Fruit fly (Drosophila melanogaster) whole organism, adult: ENCODE measurements around the gene CG10038.

ENCODE experiments used
- CG11617 ChIP-seq: fragments of 200-800 bp; sonication (Bioruptor generic); optimal IDR thresholded peaks from 2 replicates; lab custom pipeline; 2017; ENCODE audit warnings: mild to moderate bottlenecking, missing biosample characterization, missing genetic modification reagents, missing genetic modification characterization
- CG12768 ChIP-seq: fragments of 200-800 bp; sonication (Bioruptor generic); optimal IDR thresholded peaks from 2 replicates; lab custom pipeline; 2017; ENCODE audit warnings: missing biosample characterization, missing genetic modification characterization, mild to moderate bottlenecking, moderate library complexity, missing genetic modification reagents
- CG14711 ChIP-seq: fragments of 200-800 bp; sonication (Bioruptor generic); optimal IDR thresholded peaks from 2 replicates; lab custom pipeline; 2018; ENCODE audit warnings: missing biosample characterization, mild to moderate bottlenecking, missing genetic modification characterization, moderate library complexity
- CG1620 ChIP-seq: fragments of 200-800 bp; sonication (Bioruptor generic); optimal IDR thresholded peaks from 2 replicates; lab custom pipeline; 2016; ENCODE audit warnings: missing biosample characterization, missing genetic modification characterization
- CG33017 ChIP-seq: fragments of 200-800 bp; sonication (Bioruptor generic); optimal IDR thresholded peaks from 2 replicates; lab custom pipeline; 2018; ENCODE audit warnings: missing biosample characterization, mild to moderate bottlenecking, missing genetic modification characterization, moderate library complexity
- CG5204 ChIP-seq: fragments of 200-800 bp; sonication (Bioruptor generic); optimal IDR thresholded peaks from 2 replicates; lab custom pipeline; 2016; ENCODE audit warnings: missing biosample characterization, missing genetic modification characterization
- CG7045 ChIP-seq: fragments of 200-800 bp; sonication (Bioruptor generic); optimal IDR thresholded peaks from 2 replicates; lab custom pipeline; 2017; ENCODE audit warnings: missing biosample characterization, mild to moderate bottlenecking, missing genetic modification characterization
- CG7101 ChIP-seq: fragments of 200-800 bp; sonication (Bioruptor generic); optimal IDR thresholded peaks from 2 replicates; lab custom pipeline; 2018; ENCODE audit warnings: missing biosample characterization, mild to moderate bottlenecking, missing genetic modification characterization, moderate library complexity
- Clk ChIP-seq: fragments of 200-800 bp; sonication (Bioruptor generic); optimal IDR thresholded peaks from 2 replicates; lab custom pipeline; 2017; ENCODE audit warnings: missing biosample characterization, missing genetic modification characterization
- Crg-1 ChIP-seq: fragments of 200-800 bp; sonication (Bioruptor generic); optimal IDR thresholded peaks from 2 replicates; lab custom pipeline; 2016; ENCODE audit warnings: missing biosample characterization, missing genetic modification characterization
- Hr96 ChIP-seq: fragments of 200-800 bp; sonication (Bioruptor generic); optimal IDR thresholded peaks from 2 replicates; lab custom pipeline; 2016; ENCODE audit warnings: missing biosample characterization, missing genetic modification characterization
- Mnt ChIP-seq: fragments of 200-800 bp; sonication (Bioruptor generic); optimal IDR thresholded peaks from 2 replicates; lab custom pipeline; 2016; ENCODE audit warnings: missing biosample characterization, mild to moderate bottlenecking, missing genetic modification characterization
- bab1 ChIP-seq: fragments of 200-800 bp; sonication (Bioruptor generic); optimal IDR thresholded peaks from 3 replicates; lab custom pipeline; 2019; ENCODE audit warnings: missing biosample characterization, mild to moderate bottlenecking, missing genetic modification characterization, moderate library complexity
- cic ChIP-seq: fragments of 200-800 bp; sonication (Bioruptor generic); optimal IDR thresholded peaks from 2 replicates; lab custom pipeline; 2017; ENCODE audit warnings: missing biosample characterization, mild to moderate bottlenecking, missing genetic modification characterization, moderate library complexity
- cnc ChIP-seq, 2 experiments: fragments of >200 bp; optimal IDR thresholded peaks; 2 replicates each; lab custom pipeline; 2017
- kay ChIP-seq: fragments of 200-800 bp; sonication (Bioruptor generic); peaks from one replicate; lab custom pipeline; 2016; ENCODE audit warnings: missing biosample characterization, missing genetic modification characterization, borderline replicate concordance
- ovo ChIP-seq: fragments of 200-800 bp; sonication (Bioruptor generic); optimal IDR thresholded peaks from 2 replicates; lab custom pipeline; 2016; ENCODE audit warnings: missing biosample characterization, missing genetic modification characterization
- pad ChIP-seq: fragments of 200-800 bp; sonication (Bioruptor generic); optimal IDR thresholded peaks from 3 replicates; lab custom pipeline; 2017; ENCODE audit warnings: missing biosample characterization, missing genetic modification characterization, mild to moderate bottlenecking, moderate library complexity, missing genetic modification reagents
- tj ChIP-seq: fragments of 200-800 bp; sonication (Bioruptor generic); optimal IDR thresholded peaks from 3 replicates; lab custom pipeline; 2017; ENCODE audit warnings: missing biosample characterization, mild to moderate bottlenecking, missing genetic modification characterization, moderate library complexity
- toe ChIP-seq: fragments of 200-800 bp; sonication (Bioruptor generic); optimal IDR thresholded peaks from 2 replicates; lab custom pipeline; 2016; ENCODE audit warnings: missing biosample characterization, missing genetic modification characterization

Gene CG10038

DNA sequence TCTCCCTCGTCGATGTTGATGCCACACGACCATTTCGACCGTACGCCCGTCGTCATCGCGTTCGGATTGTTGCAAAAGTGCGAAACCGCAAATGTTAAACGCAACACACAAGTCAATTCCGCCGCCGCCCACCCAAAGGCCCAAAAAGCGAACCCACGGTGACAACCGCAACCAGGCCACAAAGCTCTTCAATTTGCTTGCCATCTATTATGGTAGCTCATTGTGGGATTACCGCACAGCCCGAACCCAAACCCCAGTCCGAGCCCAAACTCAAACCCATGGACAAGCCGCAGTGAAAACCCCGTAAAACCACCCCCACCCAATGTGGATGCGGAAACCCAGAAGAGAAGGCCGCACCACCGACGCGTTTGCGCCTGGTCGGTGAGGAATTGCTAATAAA lies 20.6 kb downstream of the CG10038 start:
- no peak for TF ChIP-seq Clk
- no peak for TF ChIP-seq Hr96 (GFP tag; lab: Kevin White, UChicago)
- TF ChIP-seq cnc (optimal IDR thresholded peaks at IDR 0.05; lab: Kevin White, UChicago): no peak
- no peak for TF ChIP-seq CG5204 (GFP tag; lab: Kevin White, UChicago)
- no peak for TF ChIP-seq cic (GFP tag; lab: Kevin White, UChicago)
- TF ChIP-seq CG33017 (tag; lab: Kevin White, UChicago): no peak
- TF ChIP-seq bab1: no peak
- TF ChIP-seq CG12768 (GFP tag; lab: Kevin White, UChicago): no peak
- no peak for TF ChIP-seq CG7101 (tag; lab: Kevin White, UChicago)
- no peak for TF ChIP-seq pad (GFP tag; lab: Kevin White, UChicago)
- TF ChIP-seq ovo (GFP tag; lab: Kevin White, UChicago): no peak

DNA sequence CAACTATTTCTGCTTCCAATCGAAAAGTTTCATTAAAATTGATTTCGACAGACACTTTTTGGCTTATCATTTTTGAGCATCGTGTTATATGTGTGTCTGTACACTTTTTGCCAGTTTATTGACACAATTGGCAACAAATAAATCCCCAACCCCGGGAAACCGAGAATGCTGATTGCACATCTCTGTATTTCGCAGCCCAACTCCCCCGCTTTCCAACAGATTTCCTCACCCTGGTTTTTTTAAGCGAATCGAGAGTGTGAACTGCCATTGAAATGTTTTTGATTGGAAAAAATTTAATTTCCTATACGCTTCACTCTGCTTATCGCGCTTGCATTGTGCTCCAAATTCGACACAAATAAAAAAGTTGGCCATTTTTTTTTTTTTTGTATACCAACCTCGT lies 23.6 kb downstream of the CG10038 start:
- no peak for TF ChIP-seq Clk
- no peak for TF ChIP-seq Hr96 (GFP tag; lab: Kevin White, UChicago)
- TF ChIP-seq ovo (GFP tag; lab: Kevin White, UChicago): no peak
- TF ChIP-seq pad (GFP tag; lab: Kevin White, UChicago): no peak
- no peak for TF ChIP-seq CG14711 (tag; lab: Kevin White, UChicago)
- no peak for TF ChIP-seq CG11617 (GFP tag; lab: Kevin White, UChicago)
- TF ChIP-seq toe (GFP tag; lab: Kevin White, UChicago): no peak
- TF ChIP-seq tj (GFP tag; lab: Kevin White, UChicago): no peak

DNA sequence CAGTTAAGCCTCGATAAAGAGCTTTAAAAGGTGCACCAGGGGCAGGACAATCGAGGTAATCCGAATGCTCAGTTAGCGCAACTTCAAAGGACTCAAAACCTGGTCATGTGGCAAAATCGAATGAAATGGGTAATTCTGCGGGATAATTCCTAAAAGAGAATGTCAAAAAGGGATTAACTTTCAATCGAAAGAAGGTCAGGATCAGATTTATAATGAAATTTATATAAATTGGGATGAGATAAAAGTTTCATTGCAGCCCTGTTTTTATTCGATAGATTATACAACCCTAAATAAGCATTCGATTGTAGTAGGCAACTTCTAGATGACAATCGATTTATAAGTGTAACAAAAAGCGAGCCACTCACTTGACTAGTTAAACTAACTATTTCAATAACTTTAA lies 27.2 kb downstream of the CG10038 start, which contains the start of gene CG10013:
Gene CG10013 (plus strand): TSS at position 301 of the 400 bp plus-strand sequence.
- TF ChIP-seq CG1620 (GFP tag; lab: Kevin White, UChicago) (no peak), CG7101 (tag; lab: Kevin White, UChicago) (no peak), CG12768 (GFP tag; lab: Kevin White, UChicago) (no peak), kay (GFP tag; lab: Kevin White, UChicago) (no peak), pad (GFP tag; lab: Kevin White, UChicago) (no peak), CG33017 (tag; lab: Kevin White, UChicago) (no peak), Hr96 (GFP tag; lab: Kevin White, UChicago) (no peak), toe (GFP tag; lab: Kevin White, UChicago) (no peak), bab1 (no peak), CG7045 (no peak), tj (GFP tag; lab: Kevin White, UChicago) (no peak), cnc (optimal IDR thresholded peaks at IDR 0.05; lab: Kevin White, UChicago) (no peak), CG11617 (GFP tag; lab: Kevin White, UChicago) (no peak), Mnt (GFP tag; lab: Kevin White, UChicago) (no peak), CG14711 (tag; lab: Kevin White, UChicago) (no peak), ovo (GFP tag; lab: Kevin White, UChicago) (no peak), Clk (no peak), CG5204 (GFP tag; lab: Kevin White, UChicago) (no peak), Crg-1 (GFP tag; lab: Kevin White, UChicago) (no peak), cic (GFP tag; lab: Kevin White, UChicago) (no peak)

DNA sequence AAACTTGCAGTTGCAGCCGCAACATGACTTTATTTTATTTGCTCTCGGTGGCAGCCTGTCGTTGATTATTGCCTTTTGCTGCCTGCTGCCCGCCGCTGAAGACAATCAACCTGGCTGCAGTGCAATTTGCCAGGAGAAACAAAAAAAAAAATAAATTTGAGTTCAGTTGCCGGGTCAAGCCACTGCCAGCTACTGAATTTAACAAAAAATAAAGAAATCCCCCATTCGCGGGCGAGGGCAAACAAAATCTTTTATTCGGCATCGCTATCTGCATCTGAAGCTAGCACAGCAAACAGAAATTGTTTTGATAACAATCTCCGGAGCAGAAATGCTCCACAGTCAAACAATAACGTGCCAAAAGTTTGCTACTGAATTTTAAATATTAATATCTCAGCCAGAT lies 33.1 kb downstream of the CG10038 start:
- no peak for TF ChIP-seq Mnt (GFP tag; lab: Kevin White, UChicago)
- TF ChIP-seq CG12768 (GFP tag; lab: Kevin White, UChicago): no peak
- no peak for TF ChIP-seq CG11617 (GFP tag; lab: Kevin White, UChicago)
- TF ChIP-seq CG33017 (tag; lab: Kevin White, UChicago): no peak
- TF ChIP-seq CG14711 (tag; lab: Kevin White, UChicago): no peak
- no peak for TF ChIP-seq Crg-1 (GFP tag; lab: Kevin White, UChicago)
- TF ChIP-seq cnc (optimal IDR thresholded peaks at IDR 0.05; lab: Kevin White, UChicago): no peak
- TF ChIP-seq tj (GFP tag; lab: Kevin White, UChicago): no peak
- TF ChIP-seq Clk: no peak

DNA sequence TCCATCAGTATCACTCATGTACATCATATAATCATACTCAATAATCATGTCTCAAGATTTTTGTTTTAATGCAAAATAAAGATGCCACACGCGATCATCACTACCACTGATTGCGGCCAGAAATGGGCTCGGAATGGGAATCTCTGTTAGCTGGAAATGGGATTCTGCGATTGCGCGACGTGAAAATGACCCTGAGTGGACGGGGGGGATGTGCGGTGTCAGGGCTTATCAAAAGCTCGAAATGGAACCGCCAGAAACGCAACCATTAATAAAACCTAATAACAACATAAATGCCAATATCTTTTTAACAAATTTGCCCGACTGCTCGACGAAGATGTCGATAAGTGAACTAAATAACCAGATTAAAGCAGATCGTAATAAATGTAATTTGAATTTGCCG lies 34.0 kb downstream of the CG10038 start:
- TF ChIP-seq cnc (optimal IDR thresholded peaks at IDR 0.05; lab: Kevin White, UChicago) (no peak), CG11617 (GFP tag; lab: Kevin White, UChicago) (no peak), tj (GFP tag; lab: Kevin White, UChicago) (no peak), toe (GFP tag; lab: Kevin White, UChicago) (no peak)

DNA sequence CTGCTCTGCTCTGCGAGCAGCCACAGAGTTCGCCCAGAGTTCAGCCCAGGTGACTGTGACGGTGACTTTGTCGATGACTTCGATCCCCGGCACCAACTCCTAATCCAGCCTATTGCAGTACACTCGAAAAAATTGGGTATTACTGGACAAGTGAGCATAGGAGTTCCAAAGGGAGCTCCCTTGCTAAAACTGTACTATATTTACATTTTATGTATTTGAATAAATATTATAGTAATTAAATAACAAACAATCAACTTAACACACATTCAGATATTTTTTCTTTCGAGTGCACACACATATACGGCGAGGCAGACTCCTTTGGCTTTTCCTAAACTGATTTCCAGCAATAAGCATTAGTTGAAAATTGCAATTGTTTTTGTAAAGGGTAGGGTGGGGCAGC lies 35.0 kb downstream of the CG10038 start:
- TF ChIP-seq Hr96 (GFP tag; lab: Kevin White, UChicago) (no peak), toe (GFP tag; lab: Kevin White, UChicago) (no peak), pad (GFP tag; lab: Kevin White, UChicago) (no peak), bab1 (no peak), CG7045 (no peak), tj (GFP tag; lab: Kevin White, UChicago) (no peak), CG7101 (tag; lab: Kevin White, UChicago) (no peak), cnc (optimal IDR thresholded peaks at IDR 0.05; lab: Kevin White, UChicago) (no peak), CG1620 (GFP tag; lab: Kevin White, UChicago) (no peak), CG14711 (tag; lab: Kevin White, UChicago) (no peak), CG11617 (GFP tag; lab: Kevin White, UChicago) (no peak), Mnt (GFP tag; lab: Kevin White, UChicago) (no peak), CG5204 (GFP tag; lab: Kevin White, UChicago) (no peak), CG33017 (tag; lab: Kevin White, UChicago) (no peak), Clk (no peak), CG12768 (GFP tag; lab: Kevin White, UChicago) (no peak), kay (GFP tag; lab: Kevin White, UChicago) (no peak), cic (GFP tag; lab: Kevin White, UChicago) (no peak), ovo (GFP tag; lab: Kevin White, UChicago) (no peak)
